Worm (Caenorhabditis elegans) whole organism, L3 larva: Measurements from ENCODE around the gene bub-3.

Experiments used
- ama-1 ChIP-seq: fragments of 150-350 bp; optimal IDR thresholded peaks from 2 replicates; lab custom pipeline; 2018
- fkh-10 ChIP-seq: sonication (generic microtip); optimal IDR thresholded peaks from 2 replicates; lab custom pipeline; 2017; ENCODE audit warnings: missing biosample characterization, missing genetic modification reagents, missing genetic modification characterization
- jun-1 ChIP-seq: fragments of 150-350 bp; optimal IDR thresholded peaks from 2 replicates; lab custom pipeline; 2014; ENCODE audit warnings: missing biosample characterization, missing genetic modification reagents, missing genetic modification characterization
- nfya-1 ChIP-seq: sonication (generic microtip); optimal IDR thresholded peaks from 2 replicates; lab custom pipeline; 2017; ENCODE audit warnings: missing genetic modification characterization, mild to moderate bottlenecking, missing compliant biosample characterization, antibody characterized with exemption, moderate library complexity; ENCODE audit not compliant: insufficient read depth
- nhr-11 ChIP-seq: fragments of 150-350 bp; optimal IDR thresholded peaks from 2 replicates; lab custom pipeline; 2014; ENCODE audit warnings: missing biosample characterization, missing genetic modification characterization
- nhr-12 ChIP-seq: fragments of 150-350 bp; optimal IDR thresholded peaks from 2 replicates; lab custom pipeline; 2014; ENCODE audit warnings: missing biosample characterization, missing genetic modification characterization
- nhr-237 ChIP-seq: fragments of 150-350 bp; optimal IDR thresholded peaks from 2 replicates; lab custom pipeline; 2014; ENCODE audit warnings: missing biosample characterization, missing genetic modification characterization
- nhr-28 ChIP-seq: fragments of 150-350 bp; optimal IDR thresholded peaks from 2 replicates; lab custom pipeline; 2014; ENCODE audit warnings: missing biosample characterization, missing genetic modification characterization
- sea-2 ChIP-seq: fragments of 150-350 bp; sonication (generic microtip); optimal IDR thresholded peaks from 4 replicates; lab custom pipeline; 2014; ENCODE audit warnings: missing biosample characterization, missing genetic modification reagents, missing genetic modification characterization
- snpc-4 ChIP-seq: fragments of 150-350 bp; optimal IDR thresholded peaks from 2 replicates; lab custom pipeline; 2014; ENCODE audit warnings: missing biosample characterization, missing genetic modification characterization
- unc-39 ChIP-seq: sonication (generic microtip); optimal IDR thresholded peaks from 4 replicates; lab custom pipeline; 2017; ENCODE audit warnings: missing biosample characterization, missing genetic modification characterization
- unc-62 ChIP-seq: fragments of 150-350 bp; sonication (generic microtip); optimal IDR thresholded peaks from 4 replicates; lab custom pipeline; 2014; ENCODE audit warnings: missing biosample characterization, missing genetic modification reagents, missing genetic modification characterization
- ztf-4 ChIP-seq: fragments of 150-350 bp; optimal IDR thresholded peaks from 2 replicates; lab custom pipeline; 2014; ENCODE audit warnings: missing biosample characterization, missing genetic modification characterization

- no peak for TF ChIP-seq snpc-4
- TF ChIP-seq ama-1 (lab: Kevin White, UChicago), result no peak
- TF ChIP-seq jun-1 (tag; lab: Kevin White, UChicago), result no peak
- TF ChIP-seq nhr-12, result no peak
- TF ChIP-seq nhr-237 (tag; lab: Kevin White, UChicago), result no peak
- TF ChIP-seq unc-39 (tag; lab: Kevin White, UChicago), result no peak
- no peak for TF ChIP-seq nhr-11
- TF ChIP-seq nfya-1, result no peak
- no peak for TF ChIP-seq fkh-10 (GFP tag; lab: Kevin White, UChicago)
- TF ChIP-seq ztf-4 (tag; lab: Kevin White, UChicago), result no peak
- no peak for TF ChIP-seq sea-2 (GFP tag; lab: Kevin White, UChicago)
- no peak for TF ChIP-seq unc-62 (GFP tag; lab: Kevin White, UChicago)
- TF ChIP-seq nhr-28 (tag; lab: Kevin White, UChicago), result no peak
Observed at ce11 chrII:13732146-13732545, 6.3 kb downstream of the bub-3 start.
